Worm (Caenorhabditis elegans) whole organism, young adult: ENCODE measurements around the gene F49H12.4.
"Not testable (repeated sequence)": the region's sequence is repeated elsewhere in the genome, so short reads cannot be mapped to it uniquely, and the experiment has no call there.

Source experiments
- akir-1 ChIP-seq: fragments of 200-800 bp; sonication (Bioruptor generic); optimal IDR thresholded peaks from 2 replicates; lab custom pipeline; 2018; ENCODE audit warnings: mild to moderate bottlenecking, missing genetic modification characterization, moderate library complexity, missing compliant biosample characterization
- gei-17 ChIP-seq: fragments of 200-800 bp; sonication (Bioruptor generic); optimal IDR thresholded peaks from 2 replicates; lab custom pipeline; 2018; ENCODE audit warnings: mild to moderate bottlenecking, missing genetic modification characterization, missing compliant biosample characterization
- nhr-179 ChIP-seq: sonication (generic microtip); optimal IDR thresholded peaks from 2 replicates; lab custom pipeline; 2016; ENCODE audit warnings: mild to moderate bottlenecking, missing genetic modification characterization, missing compliant biosample characterization
- sea-2 ChIP-seq: fragments of 200-800 bp; sonication (Bioruptor generic); IDR thresholded peaks from 2 replicates; pipeline ENCODE4 v1.3.6; 2022; ENCODE audit warnings: missing genetic modification characterization, missing compliant biosample characterization
- ztf-28 ChIP-seq: fragments of 200-800 bp; sonication (Bioruptor generic); IDR thresholded peaks from 2 replicates; pipeline ENCODE4 v1.3.6; 2022; ENCODE audit warnings: missing genetic modification reagents, missing genetic modification characterization, missing compliant biosample characterization

- TF ChIP-seq gei-17 (GFP tag; lab: Kevin White, UChicago); ztf-28 (GFP tag; lab: Robert Waterston, UW); nhr-179 (tag; lab: Kevin White, UChicago); sea-2 (GFP tag; lab: Robert Waterston, UW); akir-1 (GFP tag; lab: Kevin White, UChicago): not testable (repeated sequence)
Observed at ce11 chrX:2058498-2059349, 20.9 kb upstream of the F49H12.4 start.
